Fruit fly (Drosophila melanogaster) whole organism, embryonic: ENCODE data around the gene Hpd.

Experiments used
- BEAF-32 ChIP-seq: fragments of 200-800 bp; sonication (Bioruptor generic); optimal IDR thresholded peaks from 3 replicates; lab custom pipeline; 2017; ENCODE audit warnings: missing biosample characterization, missing genetic modification characterization, mild to moderate bottlenecking, moderate library complexity, missing genetic modification reagents
- CG10543 ChIP-seq: fragments of 200-800 bp; sonication (Bioruptor generic); optimal IDR thresholded peaks from 3 replicates; lab custom pipeline; 2017; ENCODE audit warnings: missing biosample characterization, mild to moderate bottlenecking, missing genetic modification characterization, moderate library complexity
- CG11695 ChIP-seq: fragments of 200-800 bp; sonication (Bioruptor generic); IDR thresholded peaks from 3 replicates; pipeline ENCODE4 v1.3.6; 2022; ENCODE audit warnings: missing biosample characterization, missing genetic modification characterization
- CG12071 ChIP-seq: fragments of 200-800 bp; sonication (Bioruptor generic); optimal IDR thresholded peaks from 3 replicates; lab custom pipeline; 2018; ENCODE audit warnings: missing biosample characterization, mild to moderate bottlenecking, missing genetic modification characterization
- CG12769 ChIP-seq: fragments of 200-800 bp; sonication (Bioruptor generic); optimal IDR thresholded peaks from 2 replicates; lab custom pipeline; 2019; ENCODE audit warnings: missing biosample characterization, mild to moderate bottlenecking, missing genetic modification characterization, moderate library complexity
- CG15269 ChIP-seq: fragments of 200-800 bp; sonication (Bioruptor generic); optimal IDR thresholded peaks from 2 replicates; lab custom pipeline; 2018; ENCODE audit warnings: missing biosample characterization, mild to moderate bottlenecking, missing genetic modification characterization, moderate library complexity
- CG15514 ChIP-seq: fragments of 200-800 bp; sonication (Bioruptor generic); optimal IDR thresholded peaks from 3 replicates; lab custom pipeline; 2017; ENCODE audit warnings: missing biosample characterization, missing genetic modification characterization, mild to moderate bottlenecking, moderate library complexity, missing genetic modification reagents
- CG1603 ChIP-seq: fragments of 200-800 bp; sonication (Bioruptor generic); optimal IDR thresholded peaks from 2 replicates; lab custom pipeline; 2019; ENCODE audit warnings: missing biosample characterization, mild to moderate bottlenecking, missing genetic modification characterization, moderate library complexity
- CG18476 ChIP-seq: fragments of 200-800 bp; sonication (Bioruptor generic); optimal IDR thresholded peaks from 2 replicates; lab custom pipeline; 2016; ENCODE audit warnings: missing biosample characterization, mild to moderate bottlenecking, missing genetic modification characterization
- CG2712 ChIP-seq: fragments of 200-800 bp; optimal IDR thresholded peaks from 3 replicates; lab custom pipeline; 2019; ENCODE audit warnings: missing biosample characterization, mild to moderate bottlenecking, missing genetic modification characterization, moderate library complexity
- CG3281 ChIP-seq: fragments of 200-800 bp; sonication (Bioruptor generic); optimal IDR thresholded peaks from 3 replicates; lab custom pipeline; 2017; ENCODE audit warnings: missing biosample characterization, mild to moderate bottlenecking, missing genetic modification characterization
- CG34422 ChIP-seq: fragments of 200-800 bp; sonication (Bioruptor generic); IDR thresholded peaks from 3 replicates; pipeline ENCODE4 v1.3.6; 2022; ENCODE audit warnings: missing biosample characterization, missing genetic modification characterization
- CG4360 ChIP-seq: fragments of 200-800 bp; sonication (Bioruptor generic); IDR thresholded peaks from 2 replicates; pipeline ENCODE4 v1.3.6; 2022; ENCODE audit warnings: missing biosample characterization, missing genetic modification characterization
- CG6689 ChIP-seq: fragments of 200-800 bp; sonication (Bioruptor generic); IDR thresholded peaks from 2 replicates; pipeline ENCODE4 v1.3.6; 2022; ENCODE audit warnings: missing biosample characterization, missing genetic modification characterization
- CG6765 ChIP-seq: fragments of 200-800 bp; sonication (Bioruptor generic); optimal IDR thresholded peaks from 3 replicates; lab custom pipeline; 2017; ENCODE audit warnings: missing biosample characterization, mild to moderate bottlenecking, missing genetic modification characterization
- CG6791 ChIP-seq: fragments of 200-800 bp; sonication (Bioruptor generic); IDR thresholded peaks from 3 replicates; pipeline ENCODE4 v1.3.6; 2022; ENCODE audit warnings: missing biosample characterization, missing genetic modification characterization; ENCODE audit not compliant: partially characterized antibody
- CG6813 ChIP-seq: fragments of 200-800 bp; sonication (Bioruptor generic); optimal IDR thresholded peaks from 2 replicates; lab custom pipeline; 2017; ENCODE audit warnings: missing biosample characterization, missing genetic modification characterization, mild to moderate bottlenecking, moderate library complexity, missing genetic modification reagents
- CG6854 ChIP-seq: fragments of 200-800 bp; sonication (Bioruptor generic); optimal IDR thresholded peaks from 3 replicates; lab custom pipeline; 2017; ENCODE audit warnings: missing biosample characterization, mild to moderate bottlenecking, missing genetic modification characterization
- CG8290 ChIP-seq, 3 experiments: fragments of 200-800 bp; sonication (Bioruptor generic); optimal IDR thresholded peaks; 2 replicates each; lab custom pipeline; 2016 to 2019; ENCODE audit warnings: missing biosample characterization in 3 of 3, missing genetic modification characterization in 3 of 3, mild to moderate bottlenecking in 2 of 3, moderate library complexity in 1 of 3
- CG8478 ChIP-seq: fragments of >200 bp; optimal IDR thresholded peaks from 2 replicates; lab custom pipeline; 2018
- CG9817 ChIP-seq: fragments of 200-800 bp; sonication (Bioruptor generic); optimal IDR thresholded peaks from 2 replicates; lab custom pipeline; 2018; ENCODE audit warnings: missing biosample characterization, mild to moderate bottlenecking, missing genetic modification characterization, moderate library complexity
- Camta ChIP-seq: fragments of 200-800 bp; sonication (Bioruptor generic); optimal IDR thresholded peaks from 2 replicates; lab custom pipeline; 2016; ENCODE audit warnings: missing biosample characterization, missing genetic modification characterization
- D19B ChIP-seq: fragments of 200-800 bp; sonication (Bioruptor generic); optimal IDR thresholded peaks from 2 replicates; lab custom pipeline; 2017; ENCODE audit warnings: missing biosample characterization, mild to moderate bottlenecking, missing genetic modification characterization
- Fer3 ChIP-seq: fragments of 200-800 bp; sonication (Bioruptor generic); optimal IDR thresholded peaks from 2 replicates; lab custom pipeline; 2018; ENCODE audit warnings: missing biosample characterization, mild to moderate bottlenecking, missing genetic modification characterization, moderate library complexity
- Jarid2 ChIP-seq: fragments of 200-800 bp; sonication (Bioruptor generic); optimal IDR thresholded peaks from 3 replicates; lab custom pipeline; 2017; ENCODE audit warnings: mild to moderate bottlenecking, missing biosample characterization, missing genetic modification reagents, missing genetic modification characterization
- Med ChIP-seq: fragments of 200-800 bp; sonication (Bioruptor generic); peaks from one replicate; lab custom pipeline; 2016; ENCODE audit warnings: missing biosample characterization, missing genetic modification characterization, mild to moderate bottlenecking, inconsistent platforms, moderate library complexity
- NC2β ChIP-seq: fragments of 200-800 bp; sonication (Bioruptor generic); optimal IDR thresholded peaks from 2 replicates; lab custom pipeline; 2016; ENCODE audit warnings: missing biosample characterization, missing genetic modification characterization
- PHDP ChIP-seq: fragments of 200-800 bp; sonication (Bioruptor generic); optimal IDR thresholded peaks from 3 replicates; lab custom pipeline; 2018; ENCODE audit warnings: missing biosample characterization, mild to moderate bottlenecking, missing genetic modification characterization, moderate library complexity
- Pdp1 ChIP-seq, 2 experiments: fragments of 200-800 bp; sonication (Bioruptor generic); optimal IDR thresholded peaks; 3 replicates each; lab custom pipeline; 2016; ENCODE audit warnings: missing biosample characterization in 2 of 2, missing genetic modification characterization in 2 of 2, mild to moderate bottlenecking in 1 of 2, moderate library complexity in 1 of 2
- Scr ChIP-seq: fragments of 200-800 bp; sonication (Bioruptor generic); IDR thresholded peaks from 2 replicates; pipeline ENCODE4 v1.3.6; 2022; ENCODE audit warnings: missing biosample characterization, missing genetic modification characterization; ENCODE audit not compliant: partially characterized antibody
- Sry-δ ChIP-seq: fragments of 200-800 bp; sonication (Bioruptor generic); optimal IDR thresholded peaks from 2 replicates; lab custom pipeline; 2016; ENCODE audit warnings: missing biosample characterization, missing genetic modification characterization
- YL-1 ChIP-seq: fragments of 200-800 bp; sonication (Bioruptor generic); optimal IDR thresholded peaks from 3 replicates; lab custom pipeline; 2017; ENCODE audit warnings: missing biosample characterization, mild to moderate bottlenecking, missing genetic modification characterization
- aop ChIP-seq: fragments of 200-800 bp; sonication (Bioruptor generic); IDR thresholded peaks from 2 replicates; pipeline ENCODE4 v1.3.6; 2022; ENCODE audit warnings: missing biosample characterization, missing genetic modification characterization
- az2 ChIP-seq: fragments of 200-800 bp; sonication (Bioruptor generic); optimal IDR thresholded peaks from 3 replicates; lab custom pipeline; 2016; ENCODE audit warnings: missing biosample characterization, missing genetic modification characterization
- chinmo ChIP-seq: fragments of 200-800 bp; sonication (Bioruptor generic); IDR thresholded peaks from 4 replicates; pipeline ENCODE4 v1.3.6; 2022; ENCODE audit warnings: missing biosample characterization, missing genetic modification characterization; ENCODE audit not compliant: partially characterized antibody
- crc ChIP-seq: fragments of 200-800 bp; sonication (Bioruptor generic); optimal IDR thresholded peaks from 2 replicates; lab custom pipeline; 2016; ENCODE audit warnings: missing biosample characterization, missing genetic modification characterization
- ems ChIP-seq: fragments of 200-800 bp; sonication (Bioruptor generic); optimal IDR thresholded peaks from 3 replicates; lab custom pipeline; 2016; ENCODE audit warnings: missing biosample characterization, missing genetic modification characterization
- gcm ChIP-seq: fragments of 200-800 bp; sonication (Bioruptor generic); optimal IDR thresholded peaks from 2 replicates; lab custom pipeline; 2019; ENCODE audit warnings: missing biosample characterization, mild to moderate bottlenecking, missing genetic modification characterization, moderate library complexity
- grau ChIP-seq: fragments of 200-800 bp; optimal IDR thresholded peaks from 3 replicates; lab custom pipeline; 2019; ENCODE audit warnings: missing biosample characterization, mild to moderate bottlenecking, missing genetic modification characterization, moderate library complexity
- hth ChIP-seq: fragments of >200 bp; optimal IDR thresholded peaks from 2 replicates; lab custom pipeline; 2017; ENCODE audit warnings: inconsistent platforms
- luna ChIP-seq: fragments of 200-800 bp; sonication (Bioruptor generic); optimal IDR thresholded peaks from 2 replicates; lab custom pipeline; 2016; ENCODE audit warnings: missing biosample characterization, missing genetic modification characterization
- nerfin-1 ChIP-seq: fragments of 200-800 bp; sonication (Bioruptor generic); optimal IDR thresholded peaks from 3 replicates; lab custom pipeline; 2019; ENCODE audit warnings: missing biosample characterization, mild to moderate bottlenecking, missing genetic modification characterization, moderate library complexity
- nmo ChIP-seq: fragments of 200-800 bp; sonication (Bioruptor generic); optimal IDR thresholded peaks from 2 replicates; lab custom pipeline; 2018; ENCODE audit warnings: missing biosample characterization, mild to moderate bottlenecking, missing genetic modification characterization, moderate library complexity
- nom ChIP-seq: fragments of 200-800 bp; sonication (Bioruptor generic); optimal IDR thresholded peaks from 2 replicates; lab custom pipeline; 2017; ENCODE audit warnings: missing biosample characterization, missing genetic modification characterization, mild to moderate bottlenecking, moderate library complexity, missing genetic modification reagents
- scrt ChIP-seq: fragments of 200-800 bp; sonication (Bioruptor generic); optimal IDR thresholded peaks from 2 replicates; lab custom pipeline; 2018; ENCODE audit warnings: missing biosample characterization, mild to moderate bottlenecking, missing genetic modification characterization, moderate library complexity
- sens ChIP-seq: fragments of 200-800 bp; sonication (Bioruptor generic); peaks from one replicate; lab custom pipeline; 2016; ENCODE audit warnings: missing biosample characterization, missing genetic modification characterization
- seq ChIP-seq: fragments of 200-800 bp; sonication (Bioruptor generic); IDR thresholded peaks from 2 replicates; pipeline ENCODE4 v1.3.6; 2022; ENCODE audit warnings: missing biosample characterization, missing genetic modification characterization
- sob ChIP-seq: fragments of 200-800 bp; sonication (Bioruptor generic); IDR thresholded peaks from 2 replicates; pipeline ENCODE4 v1.3.6; 2022; ENCODE audit warnings: missing biosample characterization, missing genetic modification characterization
- zfh2 ChIP-seq: fragments of 200-800 bp; sonication (Bioruptor generic); optimal IDR thresholded peaks from 2 replicates; lab custom pipeline; 2016; ENCODE audit warnings: missing biosample characterization, missing genetic modification characterization

Gene Hpd

dm6 chr3L:20448773-20449172 lies 9.1 kb upstream of the Hpd start:
- no peak for TF ChIP-seq aop (GFP tag; lab: Robert Waterston, UW)
- no peak for TF ChIP-seq NC2β (GFP tag; lab: Kevin White, UChicago)
- no peak for TF ChIP-seq Scr (GFP tag; lab: Robert Waterston, UW)
- TF ChIP-seq D19B (GFP tag; lab: Kevin White, UChicago), result no peak
- no peak for TF ChIP-seq CG12769 (tag; lab: Kevin White, UChicago)
- TF ChIP-seq CG11695, result no peak
- no peak for TF ChIP-seq CG18476 (GFP tag; lab: Kevin White, UChicago)
- TF ChIP-seq Camta, result no peak
- TF ChIP-seq CG8478 (lab: Kevin White, UChicago), result no peak
- no peak for TF ChIP-seq az2 (GFP tag; lab: Kevin White, UChicago)
- no peak for TF ChIP-seq zfh2 (GFP tag; lab: Kevin White, UChicago)
- 0 out of 4 replicates have a peak, but pooled peaks have one; percentile 30 for TF ChIP-seq chinmo (GFP tag; lab: Robert Waterston, UW)
- no peak for TF ChIP-seq CG15514 (GFP tag; lab: Kevin White, UChicago)
- TF ChIP-seq hth (lab: Kevin White, UChicago), result no peak
- peak; percentile 58; the same call in 1 of the 2 replicates for TF ChIP-seq CG4360 (GFP tag; lab: Robert Waterston, UW)
- peak in 1 of 2 experiments; percentile 56 for TF ChIP-seq Pdp1 (GFP tag; optimal IDR thresholded peaks at IDR 0.05; lab: Kevin White, UChicago)
- no peak for TF ChIP-seq luna (GFP tag; lab: Kevin White, UChicago)
- no peak for TF ChIP-seq sob (GFP tag; lab: Robert Waterston, UW)
- no peak for TF ChIP-seq CG34422 (GFP tag; lab: Robert Waterston, UW)
- no peak for TF ChIP-seq BEAF-32 (GFP tag; lab: Kevin White, UChicago)
- TF ChIP-seq sens (GFP tag; lab: Kevin White, UChicago), result peak; percentile 22

dm6 chr3L:20447957-20448356 lies 8.3 kb upstream of the Hpd start:
- no peak for TF ChIP-seq crc (GFP tag; lab: Kevin White, UChicago)
- TF ChIP-seq CG15269 (tag; lab: Kevin White, UChicago), result peak; percentile 24
- TF ChIP-seq YL-1, result no peak
- TF ChIP-seq Sry-δ (GFP tag; lab: Kevin White, UChicago), result no peak
- peak; percentile 61 for TF ChIP-seq Fer3 (tag; lab: Kevin White, UChicago)
- peak; percentile 1 for TF ChIP-seq grau (tag; lab: Kevin White, UChicago)
- peak; percentile 21 for TF ChIP-seq nerfin-1 (tag; lab: Kevin White, UChicago)
- peak; percentile 2 for TF ChIP-seq CG1603
- TF ChIP-seq Med (GFP tag; lab: Kevin White, UChicago), result peak; percentile 77
- peak; percentile 0 for TF ChIP-seq Jarid2 (GFP tag; lab: Kevin White, UChicago)
- TF ChIP-seq nom (GFP tag; lab: Kevin White, UChicago), result peak; percentile 37
- peak; percentile 55 for TF ChIP-seq gcm (GFP tag; lab: Kevin White, UChicago)
- no peak for TF ChIP-seq CG8290 (GFP tag; optimal IDR thresholded peaks at IDR 0.05; lab: Kevin White, UChicago)
- peak in 1 of 2 experiments; percentile 72 for TF ChIP-seq CG8290 (tag; optimal IDR thresholded peaks at IDR 0.05; lab: Kevin White, UChicago)
- peak; percentile 49 for TF ChIP-seq CG10543
- TF ChIP-seq CG6854 (GFP tag; lab: Kevin White, UChicago), result peak; percentile 74
- TF ChIP-seq PHDP (tag; lab: Kevin White, UChicago), result peak; percentile 69
- peak; percentile 67 for TF ChIP-seq CG12071 (GFP tag; lab: Kevin White, UChicago)
- TF ChIP-seq CG2712, result peak; percentile 6
- TF ChIP-seq nmo (GFP tag; lab: Kevin White, UChicago), result no peak
- no peak for TF ChIP-seq ems
- TF ChIP-seq CG9817 (tag; lab: Kevin White, UChicago), result peak; percentile 29
- TF ChIP-seq CG6689, result no peak
- TF ChIP-seq CG6813, result peak; percentile 83
- 0 out of 2 replicates have a peak, but pooled peaks have one; percentile 23 for TF ChIP-seq seq (GFP tag; lab: Robert Waterston, UW)
- peak; percentile 36 for TF ChIP-seq scrt (GFP tag; lab: Kevin White, UChicago)
- no peak for TF ChIP-seq CG6791
- TF ChIP-seq CG3281 (GFP tag; lab: Kevin White, UChicago), result peak; percentile 80
- peak; percentile 69 for TF ChIP-seq CG6765 (GFP tag; lab: Kevin White, UChicago)
